Fruit fly (Drosophila melanogaster) whole organism: Measurements from ENCODE around the gene thoc6.

ENCODE experiments used
- CG8478 ChIP-seq: fragments of >200 bp; optimal IDR thresholded peaks from 2 replicates; lab custom pipeline; 2018; ENCODE audit warnings: inconsistent platforms
- Dll ChIP-seq: fragments of >200 bp; optimal IDR thresholded peaks from 2 replicates; lab custom pipeline; 2017
- EcR ChIP-seq, 2 experiments: fragments of >200 bp; optimal IDR thresholded peaks; 2 replicates each; lab custom pipeline; 2017; ENCODE audit warnings: missing biosample characterization in 2 of 2, missing genetic modification characterization in 2 of 2, missing genetic modification reagents in 2 of 2
- pan ChIP-seq: fragments of >200 bp; optimal IDR thresholded peaks from 2 replicates; lab custom pipeline; 2017
- psq ChIP-seq: fragments of >200 bp; optimal IDR thresholded peaks from 2 replicates; lab custom pipeline; 2017
- usp ChIP-seq: fragments of >200 bp; optimal IDR thresholded peaks from 2 replicates; lab custom pipeline; 2017; ENCODE audit warnings: missing biosample characterization, missing genetic modification characterization, mixed read lengths

The thoc6 gene

dm6 chr3L:12193485-12193884 lies at the start of gene thoc6:
Gene thoc6 (minus strand): TSS chr3L:12193688.
- TF ChIP-seq Dll (lab: Kevin White, UChicago) (no peak), psq (no peak), CG8478 (lab: Kevin White, UChicago) (no peak), pan (lab: Kevin White, UChicago) (no peak), usp (GFP tag; lab: Kevin White, UChicago) (no peak), EcR (GFP tag; optimal IDR thresholded peaks at IDR 0.05; lab: Kevin White, UChicago) (no peak)

dm6 chr3L:12227219-12227618 lies 33.7 kb upstream of the thoc6 start:
- TF ChIP-seq CG8478 (lab: Kevin White, UChicago) (no peak), EcR (GFP tag; optimal IDR thresholded peaks at IDR 0.05; lab: Kevin White, UChicago) (no peak), usp (GFP tag; lab: Kevin White, UChicago) (no peak), pan (lab: Kevin White, UChicago) (no peak), Dll (lab: Kevin White, UChicago) (no peak), psq (no peak)

- TF ChIP-seq psq: no peak
- no peak for TF ChIP-seq pan (lab: Kevin White, UChicago)
- TF ChIP-seq usp (GFP tag; lab: Kevin White, UChicago): no peak
- TF ChIP-seq CG8478 (lab: Kevin White, UChicago): no peak
- TF ChIP-seq Dll (lab: Kevin White, UChicago): no peak
- TF ChIP-seq EcR (GFP tag; optimal IDR thresholded peaks at IDR 0.05; lab: Kevin White, UChicago): no peak
Measured at dm6 chr3L:12223635-12224016, 30.1 kb upstream of the thoc6 start.

dm6 chr3L:12222945-12223634 lies 29.6 kb upstream of the thoc6 start:
- TF ChIP-seq pan (lab: Kevin White, UChicago) (no peak), Dll (lab: Kevin White, UChicago) (no peak), EcR (GFP tag; optimal IDR thresholded peaks at IDR 0.05; lab: Kevin White, UChicago) (no peak), usp (GFP tag; lab: Kevin White, UChicago) (no peak), CG8478 (lab: Kevin White, UChicago) (no peak), psq (no peak)

- TF ChIP-seq EcR (GFP tag; optimal IDR thresholded peaks at IDR 0.05; lab: Kevin White, UChicago) (no peak), Dll (lab: Kevin White, UChicago) (no peak), pan (lab: Kevin White, UChicago) (no peak), CG8478 (lab: Kevin White, UChicago) (no peak), usp (GFP tag; lab: Kevin White, UChicago) (no peak), psq (no peak)
Measured at dm6 chr3L:12205848-12206247, 12.4 kb upstream of the thoc6 start, which contains the start of gene Tsen54. Gene Tsen54 (minus strand): TSS chr3L:12206022.

- TF ChIP-seq usp (GFP tag; lab: Kevin White, UChicago): no peak
- no peak for TF ChIP-seq pan (lab: Kevin White, UChicago)
- no peak for TF ChIP-seq CG8478 (lab: Kevin White, UChicago)
- no peak for TF ChIP-seq EcR (GFP tag; optimal IDR thresholded peaks at IDR 0.05; lab: Kevin White, UChicago)
- TF ChIP-seq psq: no peak
- TF ChIP-seq Dll (lab: Kevin White, UChicago): no peak
Measured at dm6 chr3L:12203736-12204135, 10.2 kb upstream of the thoc6 start, which contains the start of gene Ak1. Gene Ak1 (minus strand): TSS chr3L:12204082.

- TF ChIP-seq pan (lab: Kevin White, UChicago) (no peak), psq (no peak), usp (GFP tag; lab: Kevin White, UChicago) (no peak), Dll (lab: Kevin White, UChicago) (no peak), CG8478 (lab: Kevin White, UChicago) (no peak), EcR (GFP tag; optimal IDR thresholded peaks at IDR 0.05; lab: Kevin White, UChicago) (no peak)
Measured at dm6 chr3L:12202980-12203379, 9.5 kb upstream of the thoc6 start.

- TF ChIP-seq CG8478 (lab: Kevin White, UChicago): no peak
- TF ChIP-seq Dll (lab: Kevin White, UChicago): no peak
- no peak for TF ChIP-seq EcR (GFP tag; optimal IDR thresholded peaks at IDR 0.05; lab: Kevin White, UChicago)
- TF ChIP-seq usp (GFP tag; lab: Kevin White, UChicago): no peak
- no peak for TF ChIP-seq pan (lab: Kevin White, UChicago)
- no peak for TF ChIP-seq psq
Measured at dm6 chr3L:12197491-12197890, 4.0 kb upstream of the thoc6 start, which contains the start of gene CG11529. Gene CG11529 (plus strand): TSS chr3L:12197791.

- TF ChIP-seq EcR (GFP tag; optimal IDR thresholded peaks at IDR 0.05; lab: Kevin White, UChicago): no peak
Measured at dm6 chr3L:12190433-12190832, 3.1 kb downstream of the thoc6 start, which contains the start of gene Est-P. Gene Est-P (plus strand): TSS chr3L:12190733.

dm6 chr3L:12188518-12188917 lies 5.0 kb downstream of the thoc6 start, which contains the start of gene Est-6:
Gene Est-6 (plus strand): TSS chr3L:12188818.
- TF ChIP-seq pan (lab: Kevin White, UChicago) (no peak), EcR (GFP tag; optimal IDR thresholded peaks at IDR 0.05; lab: Kevin White, UChicago) (no peak), usp (GFP tag; lab: Kevin White, UChicago) (no peak), Dll (lab: Kevin White, UChicago) (no peak), psq (no peak), CG8478 (lab: Kevin White, UChicago) (no peak)

- TF ChIP-seq usp (GFP tag; lab: Kevin White, UChicago): no peak
- TF ChIP-seq psq: no peak
- TF ChIP-seq EcR (GFP tag; optimal IDR thresholded peaks at IDR 0.05; lab: Kevin White, UChicago): no peak
- no peak for TF ChIP-seq CG8478 (lab: Kevin White, UChicago)
- no peak for TF ChIP-seq pan (lab: Kevin White, UChicago)
- TF ChIP-seq Dll (lab: Kevin White, UChicago): no peak
Measured at dm6 chr3L:12185336-12185735, 8.2 kb downstream of the thoc6 start.

dm6 chr3L:12184564-12185034 lies 8.9 kb downstream of the thoc6 start, which contains the start of gene Miox:
Gene Miox (plus strand): TSS chr3L:12184984.
- TF ChIP-seq pan (lab: Kevin White, UChicago) (no peak), Dll (lab: Kevin White, UChicago) (no peak), EcR (GFP tag; optimal IDR thresholded peaks at IDR 0.05; lab: Kevin White, UChicago) (no peak), usp (GFP tag; lab: Kevin White, UChicago) (no peak)
